Worm (Caenorhabditis elegans) whole organism, young adult: ENCODE measurements around the gene D1054.10.

ENCODE experiments used
- B0019.2 ChIP-seq: fragments of 200-800 bp; sonication (Bioruptor generic); conservative IDR thresholded peaks from 2 replicates; pipeline ENCODE4 v1.3.6; 2022; ENCODE audit warnings: missing genetic modification reagents, missing genetic modification characterization, missing compliant biosample characterization
- C06A6.2 ChIP-seq: fragments of 200-800 bp; sonication (Bioruptor generic); conservative IDR thresholded peaks from 2 replicates; pipeline ENCODE4 v1.3.6; 2022; ENCODE audit warnings: missing genetic modification characterization, missing compliant biosample characterization
- C17E4.6 ChIP-seq: fragments of 200-800 bp; sonication (Bioruptor generic); IDR thresholded peaks from 2 replicates; pipeline ENCODE4 v1.3.6; 2022; ENCODE audit warnings: missing genetic modification reagents, missing genetic modification characterization, missing compliant biosample characterization
- F22D6.2 ChIP-seq: sonication (generic microtip); optimal IDR thresholded peaks from 2 replicates; lab custom pipeline; 2016; ENCODE audit warnings: mild to moderate bottlenecking, missing genetic modification characterization, missing compliant biosample characterization
- F23B12.7 ChIP-seq: sonication (generic microtip); optimal IDR thresholded peaks from 2 replicates; lab custom pipeline; 2017; ENCODE audit warnings: missing genetic modification characterization, mild to moderate bottlenecking, missing compliant biosample characterization, antibody characterized with exemption, moderate library complexity; ENCODE audit not compliant: insufficient read depth
- F37B4.10 ChIP-seq: fragments of 200-800 bp; sonication (Bioruptor generic); IDR thresholded peaks from 2 replicates; pipeline ENCODE4 v1.3.6; 2022; ENCODE audit warnings: missing genetic modification characterization, missing compliant biosample characterization
- F49E8.2 ChIP-seq: sonication (generic microtip); optimal IDR thresholded peaks from 3 replicates; lab custom pipeline; 2017; ENCODE audit warnings: missing genetic modification characterization, mild to moderate bottlenecking, missing compliant biosample characterization, antibody characterized with exemption, moderate library complexity; ENCODE audit not compliant: insufficient read depth
- F57A8.1 ChIP-seq: fragments of 200-800 bp; sonication (Bioruptor generic); optimal IDR thresholded peaks from 2 replicates; lab custom pipeline; 2018; ENCODE audit warnings: mild to moderate bottlenecking, missing genetic modification characterization, moderate library complexity, missing compliant biosample characterization
- Y79H2A.3 ChIP-seq: fragments of 200-800 bp; sonication (Bioruptor generic); conservative IDR thresholded peaks from 2 replicates; pipeline ENCODE4 v1.3.6; 2022; ENCODE audit warnings: missing genetic modification reagents, missing genetic modification characterization, missing compliant biosample characterization
- akir-1 ChIP-seq: fragments of 200-800 bp; sonication (Bioruptor generic); optimal IDR thresholded peaks from 2 replicates; lab custom pipeline; 2018; ENCODE audit warnings: mild to moderate bottlenecking, missing genetic modification characterization, moderate library complexity, missing compliant biosample characterization
- aptf-3 ChIP-seq: fragments of 200-800 bp; sonication (Bioruptor generic); IDR thresholded peaks from 2 replicates; pipeline ENCODE4 v1.3.6; 2022; ENCODE audit warnings: missing genetic modification characterization, missing compliant biosample characterization
- atf-7 ChIP-seq: sonication (generic microtip); optimal IDR thresholded peaks from 2 replicates; lab custom pipeline; 2017; ENCODE audit warnings: mild to moderate bottlenecking, missing genetic modification characterization, missing compliant biosample characterization
- athp-1 ChIP-seq: sonication (generic microtip); optimal IDR thresholded peaks from 2 replicates; lab custom pipeline; 2017; ENCODE audit warnings: mild to moderate bottlenecking, missing genetic modification characterization, missing compliant biosample characterization
- cebp-1 ChIP-seq, 2 experiments: fragments of 200-800 bp in 1 of 2; sonication (Bioruptor generic) in 1 of 2; sonication (generic microtip) in 1 of 2; IDR thresholded peaks in 1 of 2; optimal IDR thresholded peaks in 1 of 2; 2 replicates each; pipeline versions ENCODE4 v1.3.6 to Lab custom; 2017 to 2022; ENCODE audit warnings: missing compliant biosample characterization in 2 of 2, missing genetic modification characterization in 2 of 2, mild to moderate bottlenecking in 1 of 2, missing genetic modification reagents in 1 of 2, moderate library complexity in 1 of 2
- ceh-27 ChIP-seq: fragments of 200-800 bp; sonication (Bioruptor generic); optimal IDR thresholded peaks from 2 replicates; lab custom pipeline; 2018; ENCODE audit warnings: mild to moderate bottlenecking, missing genetic modification characterization, moderate library complexity, missing compliant biosample characterization
- ceh-58 ChIP-seq: fragments of 200-800 bp; sonication (Bioruptor generic); IDR thresholded peaks from 2 replicates; pipeline ENCODE4 v1.3.6; 2022; ENCODE audit warnings: missing genetic modification characterization, missing compliant biosample characterization
- chd-7 ChIP-seq: sonication (generic microtip); optimal IDR thresholded peaks from 2 replicates; lab custom pipeline; 2016; ENCODE audit warnings: mild to moderate bottlenecking, missing genetic modification characterization, moderate library complexity, missing compliant biosample characterization
- dpff-1 ChIP-seq: sonication (generic microtip); optimal IDR thresholded peaks from 2 replicates; lab custom pipeline; 2017; ENCODE audit warnings: mild to moderate bottlenecking, missing genetic modification characterization, missing compliant biosample characterization
- dpl-1 ChIP-seq: fragments of 150-350 bp; optimal IDR thresholded peaks from 2 replicates; lab custom pipeline; 2014; ENCODE audit warnings: missing biosample characterization, missing genetic modification reagents, missing genetic modification characterization
- egrh-3 ChIP-seq: fragments of 200-800 bp; sonication (Bioruptor generic); IDR thresholded peaks from 2 replicates; pipeline ENCODE4 v1.3.6; 2022; ENCODE audit warnings: missing genetic modification reagents, missing genetic modification characterization, missing compliant biosample characterization
- ets-4 ChIP-seq: fragments of 200-800 bp; sonication (Bioruptor generic); optimal IDR thresholded peaks from 2 replicates; lab custom pipeline; 2018; ENCODE audit warnings: mild to moderate bottlenecking, missing genetic modification characterization, missing compliant biosample characterization
- fkh-3 ChIP-seq: sonication (generic microtip); optimal IDR thresholded peaks from 2 replicates; lab custom pipeline; 2016; ENCODE audit warnings: mild to moderate bottlenecking, missing genetic modification characterization, missing compliant biosample characterization
- hlh-12 ChIP-seq: sonication (generic microtip); optimal IDR thresholded peaks from 2 replicates; lab custom pipeline; 2016; ENCODE audit warnings: missing genetic modification characterization, missing compliant biosample characterization
- lin-54 ChIP-seq: fragments of 200-800 bp; sonication (Bioruptor generic); optimal IDR thresholded peaks from 2 replicates; lab custom pipeline; 2018; ENCODE audit warnings: mild to moderate bottlenecking, missing genetic modification characterization, missing compliant biosample characterization
- madf-6 ChIP-seq: fragments of 200-800 bp; sonication (Bioruptor generic); IDR thresholded peaks from 2 replicates; pipeline ENCODE4 v1.3.6; 2022; ENCODE audit warnings: missing genetic modification reagents, missing genetic modification characterization, missing compliant biosample characterization
- mes-4 ChIP-seq: sonication (generic microtip); optimal IDR thresholded peaks from 2 replicates; lab custom pipeline; 2016; ENCODE audit warnings: missing genotype, missing genetic modification characterization, missing compliant biosample characterization
- mxl-1 ChIP-seq: sonication (generic microtip); optimal IDR thresholded peaks from 2 replicates; lab custom pipeline; 2016; ENCODE audit warnings: missing genetic modification characterization, missing compliant biosample characterization
- nhr-80 ChIP-seq: sonication (generic microtip); optimal IDR thresholded peaks from 2 replicates; lab custom pipeline; 2016; ENCODE audit warnings: missing genetic modification characterization, missing compliant biosample characterization
- sea-2 ChIP-seq: fragments of 200-800 bp; sonication (Bioruptor generic); IDR thresholded peaks from 2 replicates; pipeline ENCODE4 v1.3.6; 2022; ENCODE audit warnings: missing genetic modification characterization, missing compliant biosample characterization
- snpc-1.1 ChIP-seq: sonication (generic microtip); optimal IDR thresholded peaks from 2 replicates; lab custom pipeline; 2017; ENCODE audit warnings: missing genetic modification characterization, mild to moderate bottlenecking, missing compliant biosample characterization, antibody characterized with exemption, moderate library complexity, missing genotype, missing genetic modification reagents; ENCODE audit not compliant: insufficient read depth
- snpc-1.3 ChIP-seq: sonication (generic microtip); optimal IDR thresholded peaks from 2 replicates; lab custom pipeline; 2017; ENCODE audit warnings: missing genetic modification characterization, mild to moderate bottlenecking, missing compliant biosample characterization, antibody characterized with exemption, moderate library complexity, missing genotype, missing genetic modification reagents; ENCODE audit not compliant: insufficient read depth
- snpc-4 ChIP-seq, 5 experiments: fragments of 150-350 bp in 1 of 5; sonication (generic microtip) in 4 of 5; optimal IDR thresholded peaks; 2 replicates each; lab custom pipeline; 2014 to 2018; ENCODE audit warnings: missing genetic modification characterization in 5 of 5, missing biosample characterization in 3 of 5, antibody characterized with exemption in 2 of 5, mild to moderate bottlenecking in 2 of 5, missing compliant biosample characterization in 2 of 5, missing genotype in 2 of 5, moderate library complexity in 2 of 5, missing genetic modification reagents in 1 of 5
- tbp1 ChIP-seq: fragments of 200-800 bp; sonication (Bioruptor generic); optimal IDR thresholded peaks from 2 replicates; lab custom pipeline; 2018; ENCODE audit warnings: mild to moderate bottlenecking, missing genetic modification characterization, missing compliant biosample characterization
- tbx-9 ChIP-seq: sonication (generic microtip); optimal IDR thresholded peaks from 2 replicates; lab custom pipeline; 2016; ENCODE audit warnings: borderline replicate concordance, missing genetic modification characterization, inconsistent platforms, missing compliant biosample characterization
- unc-62 ChIP-seq: fragments of 150-350 bp; optimal IDR thresholded peaks from 2 replicates; lab custom pipeline; 2014; ENCODE audit warnings: missing biosample characterization, missing genetic modification reagents, missing genetic modification characterization
- xnd-1 ChIP-seq: sonication (generic microtip); optimal IDR thresholded peaks from 2 replicates; lab custom pipeline; 2016; ENCODE audit warnings: missing genotype, missing genetic modification reagents, missing genetic modification characterization, missing compliant biosample characterization
- zim-3 ChIP-seq: sonication (generic microtip); optimal IDR thresholded peaks from 2 replicates; lab custom pipeline; 2017; ENCODE audit warnings: mild to moderate bottlenecking, missing genetic modification characterization, moderate library complexity, missing compliant biosample characterization
- ztf-22 ChIP-seq: fragments of 200-800 bp; sonication (Bioruptor generic); optimal IDR thresholded peaks from 2 replicates; lab custom pipeline; 2018; ENCODE audit warnings: mild to moderate bottlenecking, missing genetic modification characterization, moderate library complexity, missing compliant biosample characterization
- ztf-26 ChIP-seq: sonication (generic microtip); optimal IDR thresholded peaks from 2 replicates; lab custom pipeline; 2017; ENCODE audit warnings: missing genetic modification characterization, missing compliant biosample characterization

The D1054.10 gene

ce11 chrV:10807862-10808327, 15.2 kb upstream of the D1054.10 start, which contains the start of gene plrg-1 (continued):
- TF ChIP-seq akir-1: no peak
- TF ChIP-seq snpc-4 (GFP tag; optimal IDR thresholded peaks at IDR 0.05; lab: Kevin White, UChicago): peak; percentile 35
- TF ChIP-seq snpc-4 (tag; optimal IDR thresholded peaks at IDR 0.05; lab: Kevin White, UChicago): peak; percentile 35 to 72 (median 70)
- TF ChIP-seq dpff-1 (tag; lab: Kevin White, UChicago): no peak
- peak; percentile 69 for TF ChIP-seq tbp1 (GFP tag; lab: Kevin White, UChicago)
- peak; percentile 58 for TF ChIP-seq atf-7 (tag; lab: Kevin White, UChicago)
- no peak for TF ChIP-seq ceh-58 (GFP tag; lab: Robert Waterston, UW)
- TF ChIP-seq ceh-27 (GFP tag; lab: Kevin White, UChicago): peak; percentile 92

DNA sequence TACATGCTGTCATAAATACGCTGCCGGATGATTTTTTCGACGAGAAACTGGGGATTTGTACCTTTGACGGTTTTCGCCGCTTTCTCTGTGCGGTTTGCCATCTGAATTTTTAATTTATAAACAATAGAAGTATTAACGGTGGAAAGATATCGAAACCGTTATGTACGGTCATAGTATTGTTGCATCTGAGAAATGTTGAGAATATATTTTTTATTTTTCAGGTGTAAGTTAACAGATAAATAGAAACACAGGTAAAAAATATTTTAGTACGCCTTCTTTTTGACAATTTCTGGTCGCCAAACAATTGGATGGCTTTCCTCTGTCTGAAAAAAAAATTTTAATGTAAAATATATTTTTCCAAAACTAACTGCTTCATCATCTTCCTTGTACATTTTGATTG, 13.3 kb upstream of the D1054.10 start, which contains the start of gene prp-38:
TSS of gene prp-38 (minus strand) at position 101 of the 400 bp plus-strand sequence.
- TF ChIP-seq C17E4.6: no peak
- TF ChIP-seq snpc-1.1 (tag; lab: Kevin White, UChicago): no peak
- TF ChIP-seq madf-6 (GFP tag; lab: Robert Waterston, UW): 0 out of 2 replicates have a peak, but pooled peaks have one; percentile 32
- TF ChIP-seq ztf-22 (GFP tag; lab: Kevin White, UChicago): no peak
- no peak for TF ChIP-seq ets-4 (GFP tag; lab: Kevin White, UChicago)
- TF ChIP-seq Y79H2A.3 (GFP tag; lab: Robert Waterston, UW): no peak
- TF ChIP-seq chd-7 (tag; lab: Kevin White, UChicago): no peak

DNA sequence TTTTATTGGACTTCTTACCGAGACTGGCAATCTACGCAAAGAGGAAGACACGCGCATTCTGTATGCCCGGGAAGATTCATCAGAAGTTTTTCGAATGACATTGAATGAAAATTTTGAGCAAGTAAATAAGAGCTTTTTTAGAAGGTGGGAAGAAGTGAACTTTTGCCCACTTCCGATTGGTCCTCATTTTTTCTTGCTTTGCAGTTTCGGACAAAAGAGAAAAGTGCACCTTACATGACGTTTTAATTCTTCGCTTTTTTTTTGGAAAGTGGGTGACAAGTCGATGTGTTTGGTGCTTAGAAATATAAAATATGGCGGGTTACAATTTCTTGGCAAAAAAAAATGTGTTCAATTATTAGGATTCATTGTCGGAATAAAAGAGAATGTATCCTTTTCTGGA, 11.7 kb upstream of the D1054.10 start, which contains the start of gene secs-1:
TSS of gene secs-1 (minus strand) at position 101 of the 400 bp plus-strand sequence.
- TF ChIP-seq F57A8.1 (GFP tag; lab: Kevin White, UChicago): no peak
- no peak for TF ChIP-seq F49E8.2 (tag; lab: Kevin White, UChicago)
- no peak for TF ChIP-seq sea-2 (GFP tag; lab: Robert Waterston, UW)
- no peak for TF ChIP-seq Y79H2A.3 (GFP tag; lab: Robert Waterston, UW)
- no peak for TF ChIP-seq xnd-1 (tag; lab: Kevin White, UChicago)
- TF ChIP-seq ceh-58 (GFP tag; lab: Robert Waterston, UW): no peak
- TF ChIP-seq lin-54 (GFP tag; lab: Kevin White, UChicago): no peak
- no peak for TF ChIP-seq F23B12.7 (tag; lab: Kevin White, UChicago)

ce11 chrV:10802060-10802459, 9.4 kb upstream of the D1054.10 start:
- TF ChIP-seq mes-4 (tag; lab: Kevin White, UChicago) (no peak), F23B12.7 (tag; lab: Kevin White, UChicago) (no peak), ceh-58 (GFP tag; lab: Robert Waterston, UW) (no peak), tbx-9 (tag; lab: Kevin White, UChicago) (no peak), dpl-1 (GFP tag; lab: Kevin White, UChicago) (no peak), egrh-3 (GFP tag; lab: Robert Waterston, UW) (no peak), Y79H2A.3 (GFP tag; lab: Robert Waterston, UW) (no peak), hlh-12 (tag; lab: Kevin White, UChicago) (no peak), chd-7 (tag; lab: Kevin White, UChicago) (peak; percentile 8), F37B4.10 (GFP tag; lab: Robert Waterston, UW) (no peak), C17E4.6 (no peak), ztf-26 (tag; lab: Kevin White, UChicago) (no peak), zim-3 (no peak), C06A6.2 (GFP tag; lab: Robert Waterston, UW) (no peak), B0019.2 (GFP tag; lab: Robert Waterston, UW) (no peak), athp-1 (tag; lab: Kevin White, UChicago) (no peak), cebp-1 (GFP tag; IDR thresholded peaks at IDR 0.05; lab: Robert Waterston, UW) (no peak), cebp-1 (tag; optimal IDR thresholded peaks at IDR 0.05; lab: Kevin White, UChicago) (peak; percentile 42), madf-6 (GFP tag; lab: Robert Waterston, UW) (no peak), nhr-80 (tag; lab: Kevin White, UChicago) (peak; percentile 89), snpc-1.3 (tag; lab: Kevin White, UChicago) (no peak), aptf-3 (GFP tag; lab: Robert Waterston, UW) (no peak), fkh-3 (tag; lab: Kevin White, UChicago) (no peak), atf-7 (tag; lab: Kevin White, UChicago) (peak; percentile 91), mxl-1 (tag; lab: Kevin White, UChicago) (no peak), snpc-4 (GFP tag; optimal IDR thresholded peaks at IDR 0.05; lab: Kevin White, UChicago) (no peak), snpc-4 (tag; optimal IDR thresholded peaks at IDR 0.05; lab: Kevin White, UChicago) (peak in 1 of 4 experiments; percentile 16), F49E8.2 (tag; lab: Kevin White, UChicago) (no peak), F22D6.2 (no peak), unc-62 (GFP tag; lab: Kevin White, UChicago) (peak; percentile 69)
